Fruit fly (Drosophila melanogaster) whole organism: ENCODE results near the gene Klp61F.

Experiments used
- CG8478 ChIP-seq: fragments of >200 bp; optimal IDR thresholded peaks from 2 replicates; lab custom pipeline; 2018; ENCODE audit warnings: inconsistent platforms
- Dll ChIP-seq: fragments of >200 bp; optimal IDR thresholded peaks from 2 replicates; lab custom pipeline; 2017
- pan ChIP-seq: fragments of >200 bp; optimal IDR thresholded peaks from 2 replicates; lab custom pipeline; 2017
- psq ChIP-seq: fragments of >200 bp; optimal IDR thresholded peaks from 2 replicates; lab custom pipeline; 2017

The Klp61F gene

dm6 chr3L:1195202-1195601 is 50.5 kb downstream of the Klp61F start, which contains the start of gene LysX:
Gene LysX (minus strand): TSS chr3L:1195302.
- TF ChIP-seq Dll (lab: Kevin White, UChicago) (no peak), pan (no peak), psq (lab: Kevin White, UChicago) (no peak)

- TF ChIP-seq pan, result no peak
- no peak for TF ChIP-seq CG8478 (lab: Kevin White, UChicago)
- no peak for TF ChIP-seq psq (lab: Kevin White, UChicago)
Measured at dm6 chr3L:1193123-1193844, 52.4 kb downstream of the Klp61F start, which contains the start of gene Trhn. Gene Trhn (minus strand): TSS chr3L:1193173.
